Fruit fly (Drosophila melanogaster): ENCODE results near the gene omd.

Gene omd

dm6 chr3R:13713984-13714532 lies 27.0 kb upstream of the omd start:
- no peak for TF ChIP-seq CG17801 (GFP tag; optimal IDR thresholded peaks at IDR 0.05; ENCODE audit: partially characterized antibody)

dm6 chr3R:13713541-13713940 lies 26.5 kb upstream of the omd start:
- no peak for TF ChIP-seq CG17801 (GFP tag; optimal IDR thresholded peaks at IDR 0.05; ENCODE audit: partially characterized antibody)

- TF ChIP-seq CG17801 (GFP tag; optimal IDR thresholded peaks at IDR 0.05; ENCODE audit: partially characterized antibody) = no peak
Observed at dm6 chr3R:13711735-13712134, 24.7 kb upstream of the omd start, which contains the start of the genes primo-1 and primo-2. Gene primo-1, minus strand, starts transcription at chr3R:13711835. Gene primo-2, minus strand, starts transcription at chr3R:13711835.

- peak; percentile 34 for TF ChIP-seq CG17801 (GFP tag; optimal IDR thresholded peaks at IDR 0.05; ENCODE audit: partially characterized antibody)
Observed at dm6 chr3R:13710645-13711044, 23.6 kb upstream of the omd start.

dm6 chr3R:13709839-13710238 lies 22.8 kb upstream of the omd start, which contains the start of gene Argp:
Gene Argp, minus strand, starts transcription at chr3R:13709939.
- TF ChIP-seq CG17801 (GFP tag; optimal IDR thresholded peaks at IDR 0.05; ENCODE audit: partially characterized antibody) = no peak

dm6 chr3R:13706457-13706856 lies 19.4 kb upstream of the omd start, which contains the start of gene Adgf-C:
Gene Adgf-C, plus strand, starts transcription at chr3R:13706757.
- no peak for TF ChIP-seq CG17801 (GFP tag; optimal IDR thresholded peaks at IDR 0.05; ENCODE audit: partially characterized antibody)

dm6 chr3R:13705292-13705885 lies 18.4 kb upstream of the omd start, which contains the start of gene Adgf-D:
Gene Adgf-D, minus strand, starts transcription at chr3R:13705402.
- no peak for TF ChIP-seq CG17801 (GFP tag; optimal IDR thresholded peaks at IDR 0.05; ENCODE audit: partially characterized antibody)

- TF ChIP-seq CG17801 (GFP tag; optimal IDR thresholded peaks at IDR 0.05; ENCODE audit: partially characterized antibody) = no peak
Observed at dm6 chr3R:13700738-13701137, 13.7 kb upstream of the omd start, which contains the start of gene f-cup. Gene f-cup, minus strand, starts transcription at chr3R:13700838.

- TF ChIP-seq CG17801 (GFP tag; optimal IDR thresholded peaks at IDR 0.05; ENCODE audit: partially characterized antibody) = no peak
Observed at dm6 chr3R:13700192-13700591, 13.2 kb upstream of the omd start, which contains the start of gene ninaB. Gene ninaB, plus strand, starts transcription at chr3R:13700565.

- TF ChIP-seq CG17801 (GFP tag; optimal IDR thresholded peaks at IDR 0.05; ENCODE audit: partially characterized antibody) = no peak
Observed at dm6 chr3R:13699350-13699749, 12.3 kb upstream of the omd start.

- TF ChIP-seq CG17801 (GFP tag; optimal IDR thresholded peaks at IDR 0.05; ENCODE audit: partially characterized antibody) = no peak
Observed at dm6 chr3R:13693753-13694152, 6.7 kb upstream of the omd start, which contains the start of gene CG14367. Gene CG14367, plus strand, starts transcription at chr3R:13694053.

- TF ChIP-seq CG17801 (GFP tag; optimal IDR thresholded peaks at IDR 0.05; ENCODE audit: partially characterized antibody) = no peak
Observed at dm6 chr3R:13685969-13686368, 1.0 kb downstream of the omd start.

dm6 chr3R:13684569-13685402 lies 2.2 kb downstream of the omd start:
- TF ChIP-seq CG17801 (GFP tag; optimal IDR thresholded peaks at IDR 0.05; ENCODE audit: partially characterized antibody) = no peak

dm6 chr3R:13683624-13684568 lies 3.1 kb downstream of the omd start, which contains the start of gene flfl:
Gene flfl, plus strand, starts transcription at chr3R:13683921.
- peak; percentile 31 for TF ChIP-seq CG17801 (GFP tag; optimal IDR thresholded peaks at IDR 0.05; ENCODE audit: partially characterized antibody)
